Worm (Caenorhabditis elegans) whole organism, mixed stage, embryonic: Measurements from ENCODE around the gene acr-14.

Experiments used
- ceh-39 ChIP-seq: fragments of 150-350 bp; optimal IDR thresholded peaks from 2 replicates; lab custom pipeline; 2014; ENCODE audit warnings: missing biosample characterization, missing genetic modification characterization
- elt-3 ChIP-seq: fragments of 150-350 bp; optimal IDR thresholded peaks from 2 replicates; lab custom pipeline; 2014; ENCODE audit warnings: missing biosample characterization, missing genetic modification characterization
- hlh-1 ChIP-seq: fragments of 150-350 bp; optimal IDR thresholded peaks from 2 replicates; lab custom pipeline; 2014; ENCODE audit warnings: missing biosample characterization, missing genetic modification reagents, missing genetic modification characterization
- lsy-2 ChIP-seq: fragments of 150-350 bp; optimal IDR thresholded peaks from 2 replicates; lab custom pipeline; 2014; ENCODE audit warnings: missing biosample characterization, missing genetic modification characterization
- mep-1 ChIP-seq: fragments of 150-350 bp; optimal IDR thresholded peaks from 2 replicates; lab custom pipeline; 2017; ENCODE audit warnings: missing biosample characterization, missing genetic modification reagents, missing genetic modification characterization, inconsistent platforms
- mls-2 ChIP-seq: sonication (generic microtip); optimal IDR thresholded peaks from 2 replicates; lab custom pipeline; 2016; ENCODE audit warnings: mild to moderate bottlenecking, missing genetic modification characterization, moderate library complexity, missing compliant biosample characterization
- nhr-2 ChIP-seq: fragments of 150-350 bp; optimal IDR thresholded peaks from 2 replicates; lab custom pipeline; 2014; ENCODE audit warnings: missing biosample characterization, missing genetic modification characterization
- nhr-237 ChIP-seq: fragments of 150-350 bp; optimal IDR thresholded peaks from 2 replicates; lab custom pipeline; 2014; ENCODE audit warnings: missing biosample characterization, missing genetic modification characterization
- nhr-28 ChIP-seq: fragments of 150-350 bp; optimal IDR thresholded peaks from 2 replicates; lab custom pipeline; 2014; ENCODE audit warnings: missing biosample characterization, missing genetic modification characterization
- pha-4 ChIP-seq: fragments of 150-350 bp; optimal IDR thresholded peaks from 2 replicates; lab custom pipeline; 2018; ENCODE audit warnings: missing biosample characterization, missing genetic modification reagents, missing genetic modification characterization
- snpc-4 ChIP-seq: fragments of 150-350 bp; optimal IDR thresholded peaks from 2 replicates; lab custom pipeline; 2014; ENCODE audit warnings: missing biosample characterization, missing genetic modification characterization
- sptf-1 ChIP-seq: sonication (generic microtip); optimal IDR thresholded peaks from 2 replicates; lab custom pipeline; 2017; ENCODE audit warnings: mild to moderate bottlenecking, missing genetic modification characterization, moderate library complexity, missing compliant biosample characterization
- unc-62 ChIP-seq: fragments of 150-350 bp; optimal IDR thresholded peaks from 2 replicates; lab custom pipeline; 2014; ENCODE audit warnings: missing biosample characterization, missing genetic modification reagents, missing genetic modification characterization
- ztf-11 ChIP-seq: fragments of 150-350 bp; optimal IDR thresholded peaks from 2 replicates; lab custom pipeline; 2014; ENCODE audit warnings: missing biosample characterization, missing genetic modification characterization

ce11 chrII:8126132-8126531 lies 50.9 kb downstream of the acr-14 start:
- no peak for TF ChIP-seq nhr-237
- no peak for TF ChIP-seq nhr-2 (tag; lab: Kevin White, UChicago)
- no peak for TF ChIP-seq lsy-2 (tag; lab: Kevin White, UChicago)
- no peak for TF ChIP-seq hlh-1 (tag; lab: Kevin White, UChicago)
- TF ChIP-seq ceh-39 (tag; lab: Kevin White, UChicago), result no peak
- no peak for TF ChIP-seq ztf-11 (tag; lab: Kevin White, UChicago)
- TF ChIP-seq sptf-1 (tag; lab: Kevin White, UChicago), result no peak
- no peak for TF ChIP-seq snpc-4 (tag; lab: Kevin White, UChicago)
- TF ChIP-seq elt-3 (tag; lab: Kevin White, UChicago), result no peak
- TF ChIP-seq mep-1 (tag; lab: Kevin White, UChicago), result no peak
- no peak for TF ChIP-seq pha-4 (tag; lab: Kevin White, UChicago)
- TF ChIP-seq unc-62 (GFP tag; lab: Kevin White, UChicago), result no peak
- no peak for TF ChIP-seq mls-2
- TF ChIP-seq nhr-28 (tag; lab: Kevin White, UChicago), result no peak
